Worm (Caenorhabditis elegans) whole organism, mixed stage, embryonic: Measurements from ENCODE around the gene gldi-6.
A peak's percentile ranks its signal among the peaks of the same experiment; 100 is the strongest.

Source experiments
- M03D4.4 ChIP-seq: sonication (generic microtip); optimal IDR thresholded peaks from 2 replicates; lab custom pipeline; 2017; ENCODE audit warnings: mild to moderate bottlenecking, missing genetic modification characterization, missing compliant biosample characterization
- bed-3 ChIP-seq: fragments of 200-800 bp; sonication (Bioruptor generic); optimal IDR thresholded peaks from 3 replicates; lab custom pipeline; 2018; ENCODE audit warnings: mild to moderate bottlenecking, missing genetic modification characterization, moderate library complexity, missing compliant biosample characterization
- blmp-1 ChIP-seq: fragments of 150-350 bp; optimal IDR thresholded peaks from 2 replicates; lab custom pipeline; 2014; ENCODE audit warnings: missing biosample characterization, missing genetic modification characterization
- ceh-39 ChIP-seq: fragments of 150-350 bp; optimal IDR thresholded peaks from 2 replicates; lab custom pipeline; 2014; ENCODE audit warnings: missing biosample characterization, missing genetic modification characterization
- ceh-83 ChIP-seq: fragments of 200-800 bp; sonication (Bioruptor generic); optimal IDR thresholded peaks from 2 replicates; lab custom pipeline; 2018; ENCODE audit warnings: mild to moderate bottlenecking, missing genetic modification characterization, missing compliant biosample characterization
- ces-1 ChIP-seq: fragments of 150-350 bp; optimal IDR thresholded peaks from 2 replicates; lab custom pipeline; 2014; ENCODE audit warnings: missing biosample characterization, missing genetic modification reagents, missing genetic modification characterization
- cnd-1 ChIP-seq: fragments of 200-800 bp; sonication (Bioruptor generic); optimal IDR thresholded peaks from 2 replicates; lab custom pipeline; 2018; ENCODE audit warnings: mild to moderate bottlenecking, missing genetic modification characterization, missing compliant biosample characterization
- drap-1 ChIP-seq: fragments of 200-800 bp; sonication (Bioruptor generic); optimal IDR thresholded peaks from 3 replicates; lab custom pipeline; 2018; ENCODE audit warnings: mild to moderate bottlenecking, missing genetic modification characterization, missing compliant biosample characterization
- elt-3 ChIP-seq: fragments of 150-350 bp; optimal IDR thresholded peaks from 2 replicates; lab custom pipeline; 2014; ENCODE audit warnings: missing biosample characterization, missing genetic modification characterization
- flh-1 ChIP-seq: fragments of 200-800 bp; sonication (Bioruptor generic); optimal IDR thresholded peaks from 2 replicates; lab custom pipeline; 2018; ENCODE audit warnings: mild to moderate bottlenecking, missing genetic modification characterization, moderate library complexity, missing compliant biosample characterization
- ham-2 ChIP-seq: fragments of 200-800 bp; sonication (Bioruptor generic); optimal IDR thresholded peaks from 2 replicates; lab custom pipeline; 2018; ENCODE audit warnings: mild to moderate bottlenecking, missing genetic modification characterization, missing compliant biosample characterization
- hlh-1 ChIP-seq: fragments of 150-350 bp; optimal IDR thresholded peaks from 2 replicates; lab custom pipeline; 2014; ENCODE audit warnings: missing biosample characterization, missing genetic modification reagents, missing genetic modification characterization
- lin-13 ChIP-seq: fragments of 150-350 bp; optimal IDR thresholded peaks from 2 replicates; lab custom pipeline; 2014; ENCODE audit warnings: missing biosample characterization, missing genetic modification characterization
- lin-32 ChIP-seq: fragments of 200-800 bp; sonication (Bioruptor generic); optimal IDR thresholded peaks from 2 replicates; lab custom pipeline; 2018; ENCODE audit warnings: mild to moderate bottlenecking, missing genetic modification characterization, missing compliant biosample characterization
- lsy-2 ChIP-seq: fragments of 150-350 bp; optimal IDR thresholded peaks from 2 replicates; lab custom pipeline; 2014; ENCODE audit warnings: missing biosample characterization, missing genetic modification characterization
- mab-5 ChIP-seq: fragments of 150-350 bp; optimal IDR thresholded peaks from 2 replicates; lab custom pipeline; 2014; ENCODE audit warnings: missing biosample characterization, missing genetic modification characterization
- mls-2 ChIP-seq: sonication (generic microtip); optimal IDR thresholded peaks from 2 replicates; lab custom pipeline; 2016; ENCODE audit warnings: mild to moderate bottlenecking, missing genetic modification characterization, moderate library complexity, missing compliant biosample characterization
- nhr-12 ChIP-seq: fragments of 150-350 bp; optimal IDR thresholded peaks from 2 replicates; lab custom pipeline; 2014; ENCODE audit warnings: missing biosample characterization, missing genetic modification characterization
- nhr-2 ChIP-seq: fragments of 150-350 bp; optimal IDR thresholded peaks from 2 replicates; lab custom pipeline; 2014; ENCODE audit warnings: missing biosample characterization, missing genetic modification characterization
- nhr-237 ChIP-seq: fragments of 150-350 bp; optimal IDR thresholded peaks from 2 replicates; lab custom pipeline; 2014; ENCODE audit warnings: missing biosample characterization, missing genetic modification characterization
- nhr-28 ChIP-seq: fragments of 150-350 bp; optimal IDR thresholded peaks from 2 replicates; lab custom pipeline; 2014; ENCODE audit warnings: missing biosample characterization, missing genetic modification characterization
- nhr-76 ChIP-seq: sonication (generic microtip); optimal IDR thresholded peaks from 2 replicates; lab custom pipeline; 2017; ENCODE audit warnings: missing biosample characterization, missing genetic modification characterization
- pha-4 ChIP-seq: fragments of 150-350 bp; optimal IDR thresholded peaks from 2 replicates; lab custom pipeline; 2018; ENCODE audit warnings: missing biosample characterization, missing genetic modification reagents, missing genetic modification characterization
- sem-2 ChIP-seq: fragments of 200-800 bp; sonication (Bioruptor generic); optimal IDR thresholded peaks from 2 replicates; lab custom pipeline; 2018; ENCODE audit warnings: mild to moderate bottlenecking, missing genetic modification characterization, missing compliant biosample characterization
- snpc-4 ChIP-seq: fragments of 150-350 bp; optimal IDR thresholded peaks from 2 replicates; lab custom pipeline; 2014; ENCODE audit warnings: missing biosample characterization, missing genetic modification characterization
- unc-120 ChIP-seq: sonication (generic microtip); optimal IDR thresholded peaks from 2 replicates; lab custom pipeline; 2017; ENCODE audit warnings: missing genetic modification characterization, missing compliant biosample characterization; ENCODE audit not compliant: poor library complexity, severe bottlenecking
- unc-39 ChIP-seq: fragments of 150-350 bp; optimal IDR thresholded peaks from 2 replicates; lab custom pipeline; 2014; ENCODE audit warnings: missing biosample characterization, missing genetic modification characterization
- unc-62 ChIP-seq: fragments of 150-350 bp; optimal IDR thresholded peaks from 2 replicates; lab custom pipeline; 2014; ENCODE audit warnings: missing biosample characterization, missing genetic modification reagents, missing genetic modification characterization
- zip-8 ChIP-seq: fragments of 150-350 bp; optimal IDR thresholded peaks from 2 replicates; lab custom pipeline; 2014; ENCODE audit warnings: missing biosample characterization, missing genetic modification characterization
- ztf-11 ChIP-seq: fragments of 150-350 bp; optimal IDR thresholded peaks from 2 replicates; lab custom pipeline; 2014; ENCODE audit warnings: missing biosample characterization, missing genetic modification characterization

Gene gldi-6

ce11 chrII:3439842-3440640 lies 6.7 kb upstream of the gldi-6 start:
- TF ChIP-seq elt-3 (tag; lab: Kevin White, UChicago) (no peak), nhr-2 (tag; lab: Kevin White, UChicago) (no peak), blmp-1 (no peak), zip-8 (tag; lab: Kevin White, UChicago) (peak; percentile 64), cnd-1 (no peak), unc-120 (tag; lab: Kevin White, UChicago) (no peak), flh-1 (GFP tag; lab: Kevin White, UChicago) (no peak), sem-2 (GFP tag; lab: Kevin White, UChicago) (no peak)

ce11 chrII:3440641-3440926 lies 6.2 kb upstream of the gldi-6 start, which contains the start of gene C16C8.17:
Gene C16C8.17 (plus strand): TSS chrII:3440827.
- TF ChIP-seq bed-3 (GFP tag; lab: Kevin White, UChicago), result no peak
- TF ChIP-seq unc-39, result no peak
- TF ChIP-seq elt-3 (tag; lab: Kevin White, UChicago), result no peak
- no peak for TF ChIP-seq lsy-2 (tag; lab: Kevin White, UChicago)
- TF ChIP-seq mls-2, result no peak
- TF ChIP-seq ham-2 (GFP tag; lab: Kevin White, UChicago), result no peak
- TF ChIP-seq zip-8 (tag; lab: Kevin White, UChicago), result no peak
- TF ChIP-seq, all 35 proteins: peak for 0

ce11 chrII:3441377-3441776 lies 5.4 kb upstream of the gldi-6 start, which contains the start of gene C16C8.27:
Gene C16C8.27 (plus strand): TSS chrII:3441677.
- TF ChIP-seq unc-120 (tag; lab: Kevin White, UChicago), result no peak
- no peak for TF ChIP-seq cnd-1
- no peak for TF ChIP-seq drap-1 (GFP tag; lab: Kevin White, UChicago)
- TF ChIP-seq nhr-76 (tag; lab: Kevin White, UChicago), result no peak
- no peak for TF ChIP-seq pha-4 (tag; lab: Kevin White, UChicago)
- no peak for TF ChIP-seq snpc-4 (tag; lab: Kevin White, UChicago)
- no peak for TF ChIP-seq unc-62 (GFP tag; lab: Kevin White, UChicago)
- no peak for TF ChIP-seq blmp-1
- TF ChIP-seq ces-1 (GFP tag; lab: Kevin White, UChicago), result no peak
- TF ChIP-seq nhr-237 (tag; lab: Kevin White, UChicago), result no peak
- no peak for TF ChIP-seq lsy-2 (tag; lab: Kevin White, UChicago)
- TF ChIP-seq ham-2 (GFP tag; lab: Kevin White, UChicago), result no peak
- no peak for TF ChIP-seq lin-13 (tag; lab: Kevin White, UChicago)
- no peak for TF ChIP-seq zip-8 (tag; lab: Kevin White, UChicago)
- no peak for TF ChIP-seq unc-39

- no peak for TF ChIP-seq nhr-2 (tag; lab: Kevin White, UChicago)
- TF ChIP-seq nhr-12 (tag; lab: Kevin White, UChicago), result no peak
- no peak for TF ChIP-seq hlh-1 (tag; lab: Kevin White, UChicago)
- no peak for TF ChIP-seq ceh-39 (tag; lab: Kevin White, UChicago)
- no peak for TF ChIP-seq mab-5 (tag; lab: Kevin White, UChicago)
- TF ChIP-seq pha-4 (tag; lab: Kevin White, UChicago), result no peak
- TF ChIP-seq lsy-2 (tag; lab: Kevin White, UChicago), result no peak
- TF ChIP-seq ztf-11 (tag; lab: Kevin White, UChicago), result no peak
- no peak for TF ChIP-seq nhr-76 (tag; lab: Kevin White, UChicago)
Observed at ce11 chrII:3443154-3443553, 3.6 kb upstream of the gldi-6 start, which contains the start of gene C16C8.22. Gene C16C8.22 (minus strand): TSS chrII:3443254.

DNA sequence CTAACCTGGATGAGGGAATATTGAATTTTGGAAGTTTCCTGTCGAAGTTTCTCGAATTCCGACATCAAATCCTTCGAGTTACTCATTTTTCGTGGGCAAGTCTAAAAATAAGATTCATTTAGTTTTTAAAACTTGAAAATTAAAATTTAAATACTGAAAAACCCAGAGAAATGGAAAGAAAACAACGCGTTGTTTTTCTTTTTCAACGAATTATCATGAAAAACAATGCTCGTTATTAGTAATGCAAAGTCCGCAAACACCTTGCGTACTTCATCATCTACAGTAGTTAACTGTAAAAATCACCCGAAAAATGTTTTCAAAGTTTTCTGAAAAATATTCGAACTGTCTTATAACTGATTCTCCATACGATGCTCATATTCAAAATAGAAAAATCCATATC lies 2.5 kb upstream of the gldi-6 start, which contains the start of gene C16C8.4:
TSS of gene C16C8.4 (minus strand) at position 101 of the 400 bp plus-strand sequence.
- no peak for TF ChIP-seq lin-32 (GFP tag; lab: Kevin White, UChicago)
- no peak for TF ChIP-seq ces-1 (GFP tag; lab: Kevin White, UChicago)
- no peak for TF ChIP-seq hlh-1 (tag; lab: Kevin White, UChicago)
- TF ChIP-seq unc-39, result no peak
- no peak for TF ChIP-seq nhr-237 (tag; lab: Kevin White, UChicago)
- TF ChIP-seq, all 35 proteins: peak for 0

ce11 chrII:3445285-3445806 lies 1.4 kb upstream of the gldi-6 start, which contains the start of the genes C16C8.5 and C16C8.16:
Gene C16C8.5 (minus strand): TSS chrII:3445385.
Gene C16C8.16 (plus strand): TSS chrII:3445756.
- TF ChIP-seq M03D4.4 (no peak), nhr-12 (tag; lab: Kevin White, UChicago) (no peak), ceh-83 (GFP tag; lab: Kevin White, UChicago) (no peak), mab-5 (tag; lab: Kevin White, UChicago) (no peak), ceh-39 (tag; lab: Kevin White, UChicago) (no peak), unc-62 (GFP tag; lab: Kevin White, UChicago) (no peak), snpc-4 (tag; lab: Kevin White, UChicago) (no peak), ham-2 (GFP tag; lab: Kevin White, UChicago) (no peak), nhr-237 (tag; lab: Kevin White, UChicago) (no peak), nhr-28 (tag; lab: Kevin White, UChicago) (no peak), lsy-2 (tag; lab: Kevin White, UChicago) (no peak)
